Worm (Caenorhabditis elegans): ENCODE data around the gene srw-82.

DNA sequence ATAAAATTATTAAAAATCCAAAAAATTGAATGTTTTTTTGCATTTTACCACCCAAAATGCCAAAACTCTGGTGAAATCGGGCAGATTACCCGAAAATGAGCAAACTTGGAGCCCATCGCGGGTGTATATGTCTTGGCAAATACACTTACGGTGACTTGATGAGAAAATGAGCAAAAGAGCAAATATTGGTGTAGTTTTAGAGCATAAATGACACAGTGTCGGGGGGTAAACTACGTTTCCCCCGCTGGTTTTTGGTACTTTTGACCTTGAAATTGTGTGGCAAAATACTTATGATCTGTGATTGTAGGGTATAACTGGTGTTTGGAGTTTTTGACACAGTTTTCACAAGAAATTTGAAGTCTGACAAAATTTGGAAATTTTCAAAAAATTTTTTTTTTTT lies 18.7 kb upstream of the srw-82 start, which contains the start of gene ZK262.2:
- no peak for TF ChIP-seq nfya-1 (tag; optimal IDR thresholded peaks at IDR 0.05; ENCODE audit: borderline replicate concordance, insufficient read depth)
- no peak for TF ChIP-seq dpl-1 (GFP tag; optimal IDR thresholded peaks at IDR 0.05)
- TF ChIP-seq ama-1 (optimal IDR thresholded peaks at IDR 0.05): no peak
- no peak for TF ChIP-seq ama-1 (GFP tag; optimal IDR thresholded peaks at IDR 0.05)
- TF ChIP-seq Y53F4B.3 (GFP tag; IDR thresholded peaks at IDR 0.05): no peak
- no peak for TF ChIP-seq pha-4 (tag; optimal IDR thresholded peaks at IDR 0.05)
- no peak for TF ChIP-seq ekl-4 (GFP tag; IDR thresholded peaks at IDR 0.05)
- TF ChIP-seq madf-3 (GFP tag; IDR thresholded peaks at IDR 0.05): no peak
- no peak for TF ChIP-seq die-1 (tag; optimal IDR thresholded peaks at IDR 0.05)
- no peak for TF ChIP-seq unc-62 (GFP tag; optimal IDR thresholded peaks at IDR 0.05)
- TF ChIP-seq F39B2.1 (GFP tag; IDR thresholded peaks at IDR 0.05): no peak
- TF ChIP-seq F52B5.7 (tag; optimal IDR thresholded peaks at IDR 0.05): no peak
- TF ChIP-seq fkh-3 (tag; optimal IDR thresholded peaks at IDR 0.05): no peak
- no peak for TF ChIP-seq Y79H2A.3 (GFP tag; conservative IDR thresholded peaks at IDR 0.05)
